Worm (Caenorhabditis elegans): ENCODE data around the gene B0495.7.

DNA sequence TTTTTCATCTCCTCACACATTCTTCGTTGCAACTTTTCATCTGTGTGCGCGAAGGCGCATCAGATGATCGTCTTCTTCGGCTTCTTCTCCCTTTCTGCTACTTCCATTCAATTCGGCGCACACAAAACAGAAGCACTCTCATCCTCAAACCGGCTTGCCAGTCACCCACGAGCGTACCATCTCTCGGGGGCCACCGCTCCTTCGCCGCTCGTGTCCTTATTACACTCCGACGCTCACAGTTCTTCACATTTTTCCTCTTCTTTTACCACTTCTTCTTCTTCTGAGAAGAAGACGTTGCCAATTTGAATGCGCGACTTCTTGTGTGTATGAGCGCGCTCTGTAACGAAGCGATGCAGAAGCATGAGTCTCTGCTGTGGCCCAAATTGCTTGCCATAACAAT, 26.5 kb downstream of the B0495.7 start:
- no peak for TF ChIP-seq lin-39 (tag; optimal IDR thresholded peaks at IDR 0.05)
- TF ChIP-seq pha-4 (tag; optimal IDR thresholded peaks at IDR 0.05) = no peak
- no peak for TF ChIP-seq nhr-28 (tag; optimal IDR thresholded peaks at IDR 0.05)
- no peak for TF ChIP-seq lin-15B (tag; optimal IDR thresholded peaks at IDR 0.05)
- TF ChIP-seq ceh-82 (tag; optimal IDR thresholded peaks at IDR 0.05) = no peak
- TF ChIP-seq elt-1 (tag; optimal IDR thresholded peaks at IDR 0.05) = no peak
- no peak for TF ChIP-seq zag-1 (tag; optimal IDR thresholded peaks at IDR 0.05)
- TF ChIP-seq unc-39 (tag; optimal IDR thresholded peaks at IDR 0.05) = no peak
- no peak for TF ChIP-seq skn-1 (tag; optimal IDR thresholded peaks at IDR 0.05)

Measured in whole organism, L3 larva.